Fruit fly (Drosophila melanogaster) S2 (cell line): ENCODE measurements around the gene Upf1.

Experiments
- CG8478 ChIP-seq: fragments of >200 bp; optimal IDR thresholded peaks from 2 replicates; lab custom pipeline; 2018
- CTCF ChIP-seq, 2 experiments: fragments of >200 bp; optimal IDR thresholded peaks; 2 replicates each; lab custom pipeline; 2018

Gene Upf1

DNA sequence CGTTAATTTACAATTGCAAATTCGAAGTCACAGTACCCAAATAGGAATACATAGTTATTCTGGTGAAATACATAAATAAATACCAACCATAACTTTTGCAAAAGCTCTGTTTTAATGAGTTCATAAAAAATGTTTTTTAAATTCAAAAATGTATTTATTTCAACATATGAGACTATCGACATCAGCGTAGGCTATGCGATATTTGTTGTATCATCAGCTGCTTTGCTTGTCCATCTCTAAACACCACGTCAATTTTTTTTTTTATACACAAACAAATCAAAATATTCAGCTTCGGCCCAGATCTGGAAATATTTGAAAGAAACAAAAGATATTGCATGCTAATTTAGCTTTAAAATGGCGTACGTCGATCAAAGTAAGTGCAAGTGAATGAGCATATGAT is 17.0 kb downstream of the Upf1 start, which contains the start of gene CG1840:
Gene CG1840, plus strand, starts transcription at position 211 of the 400 bp plus-strand sequence.
- no peak for TF ChIP-seq CTCF (optimal IDR thresholded peaks at IDR 0.05; lab: Kevin White, UChicago)
- no peak for TF ChIP-seq CG8478 (lab: Kevin White, UChicago)

dm6 chrX:11886976-11887375 is 18.2 kb downstream of the Upf1 start, which contains the start of the genes CG10353 and SelG:
CG10353 (minus strand) TSS chrX:11887162.
SelG (plus strand) TSS chrX:11887284.
- peak; percentile 19 for TF ChIP-seq CTCF (optimal IDR thresholded peaks at IDR 0.05; lab: Kevin White, UChicago)
- TF ChIP-seq CG8478 (lab: Kevin White, UChicago), result no peak

dm6 chrX:11885356-11885755 is 19.8 kb downstream of the Upf1 start:
- no peak for TF ChIP-seq CG8478 (lab: Kevin White, UChicago)
- no peak for TF ChIP-seq CTCF (optimal IDR thresholded peaks at IDR 0.05; lab: Kevin White, UChicago)

DNA sequence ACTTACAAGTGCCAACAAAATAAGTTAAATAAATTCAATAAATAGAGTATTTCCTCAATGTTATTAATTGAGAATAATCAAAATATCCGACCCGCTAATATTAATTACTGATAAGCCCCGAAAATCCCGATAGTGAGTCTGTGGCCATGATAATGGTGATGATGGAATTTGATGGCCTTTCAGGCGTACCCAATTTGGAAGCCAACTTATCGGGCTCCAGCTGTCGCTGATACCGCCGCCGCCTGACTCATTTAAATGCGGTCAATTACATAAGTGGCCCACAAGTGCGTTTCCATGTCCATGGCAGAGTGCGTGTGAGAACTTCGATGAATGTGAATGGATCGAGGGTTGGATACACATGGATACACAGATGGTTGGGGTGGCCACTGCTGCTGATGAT is 21.0 kb downstream of the Upf1 start:
- TF ChIP-seq CG8478 (lab: Kevin White, UChicago) (no peak), CTCF (optimal IDR thresholded peaks at IDR 0.05; lab: Kevin White, UChicago) (no peak)

DNA sequence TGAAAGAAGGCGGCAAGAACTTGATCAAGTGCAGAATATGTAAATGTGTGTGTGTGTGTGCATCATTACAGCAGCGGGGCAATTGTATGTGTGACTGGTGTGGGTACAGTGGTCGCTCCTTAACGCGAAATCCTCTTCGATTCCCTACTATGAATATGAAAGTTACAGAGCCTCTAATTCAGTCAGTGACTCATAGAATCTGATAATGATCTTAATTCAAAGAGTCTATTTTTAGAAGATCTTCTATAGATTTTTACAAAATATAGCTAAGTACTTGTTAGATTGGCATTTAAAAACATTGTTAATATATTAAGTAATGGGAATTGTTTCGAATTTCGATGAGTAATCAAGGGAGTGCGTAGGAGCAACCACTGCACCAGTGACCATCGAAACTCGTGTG is 22.7 kb downstream of the Upf1 start:
- TF ChIP-seq CTCF (optimal IDR thresholded peaks at IDR 0.05; lab: Kevin White, UChicago) (no peak), CG8478 (lab: Kevin White, UChicago) (no peak)

DNA sequence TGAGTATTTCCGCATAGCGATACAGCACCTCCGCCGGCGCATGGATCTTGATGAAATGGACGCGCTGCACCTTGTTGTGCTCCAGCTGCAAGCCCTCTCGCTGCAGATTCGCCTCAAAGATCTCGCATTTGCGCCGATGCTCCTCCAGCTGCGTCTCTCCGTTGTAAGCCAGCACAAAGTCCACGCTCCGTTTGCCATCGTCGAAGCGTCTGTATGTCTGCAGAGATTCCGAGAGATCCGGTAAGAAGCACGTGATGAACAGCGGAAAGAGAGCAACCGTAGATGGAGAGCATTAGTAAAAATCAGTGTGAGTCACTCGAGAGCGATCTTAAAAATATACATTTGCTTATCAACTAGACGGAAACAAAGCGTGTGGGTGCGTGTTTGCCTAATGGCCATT is 23.5 kb downstream of the Upf1 start:
- TF ChIP-seq CTCF (optimal IDR thresholded peaks at IDR 0.05; lab: Kevin White, UChicago) (no peak), CG8478 (lab: Kevin White, UChicago) (no peak)

- no peak for TF ChIP-seq CG8478 (lab: Kevin White, UChicago)
These were observed 28.0 kb downstream of the Upf1 start, which contains the start of gene CG10352 for dm6 chrX:11877165-11877564. CG10352 (minus strand) TSS chrX:11877168.

DNA sequence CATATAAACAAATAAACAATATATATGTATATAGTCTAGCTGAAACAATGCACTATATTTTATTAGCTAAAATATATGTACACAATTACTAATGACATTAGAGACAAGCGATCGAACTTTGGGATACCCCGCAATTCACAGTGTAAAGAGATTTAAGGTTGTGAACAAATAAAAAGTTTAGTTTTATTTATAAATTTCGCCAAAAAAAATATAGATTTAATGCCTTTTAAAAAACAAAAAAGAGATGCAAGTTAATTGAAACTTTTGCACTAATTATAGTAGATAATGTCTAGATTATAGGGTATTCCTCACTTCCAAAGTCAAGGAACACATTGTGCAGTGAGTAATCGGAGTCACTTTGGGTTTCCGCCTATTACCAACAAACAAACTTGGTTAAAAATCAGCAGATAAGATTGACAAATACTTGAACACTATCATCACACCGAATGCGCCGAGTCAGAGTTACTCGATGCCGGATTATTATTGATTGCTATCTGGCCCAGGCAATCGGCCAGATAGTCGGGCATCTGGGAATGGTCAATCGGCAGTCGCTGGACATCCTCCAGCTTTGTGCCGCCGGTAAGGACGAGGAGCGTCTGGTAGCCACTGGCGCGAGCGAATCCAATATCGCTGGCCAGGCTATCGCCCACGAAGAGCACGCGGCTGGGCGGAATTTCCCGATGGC is 29.9 kb downstream of the Upf1 start:
- TF ChIP-seq CG8478 (lab: Kevin White, UChicago) (no peak), CTCF (optimal IDR thresholded peaks at IDR 0.05; lab: Kevin White, UChicago) (no peak)

dm6 chrX:11873116-11873515 is 32.1 kb downstream of the Upf1 start, which contains the start of gene CG15739:
CG15739 (plus strand) TSS chrX:11873319.
- TF ChIP-seq CTCF (optimal IDR thresholded peaks at IDR 0.05; lab: Kevin White, UChicago) (no peak), CG8478 (lab: Kevin White, UChicago) (no peak)

dm6 chrX:11872517-11872916 is 32.7 kb downstream of the Upf1 start, which contains the start of gene BORCS5:
BORCS5 (minus strand) TSS chrX:11872779.
- TF ChIP-seq CTCF (optimal IDR thresholded peaks at IDR 0.05; lab: Kevin White, UChicago) (no peak), CG8478 (lab: Kevin White, UChicago) (no peak)

DNA sequence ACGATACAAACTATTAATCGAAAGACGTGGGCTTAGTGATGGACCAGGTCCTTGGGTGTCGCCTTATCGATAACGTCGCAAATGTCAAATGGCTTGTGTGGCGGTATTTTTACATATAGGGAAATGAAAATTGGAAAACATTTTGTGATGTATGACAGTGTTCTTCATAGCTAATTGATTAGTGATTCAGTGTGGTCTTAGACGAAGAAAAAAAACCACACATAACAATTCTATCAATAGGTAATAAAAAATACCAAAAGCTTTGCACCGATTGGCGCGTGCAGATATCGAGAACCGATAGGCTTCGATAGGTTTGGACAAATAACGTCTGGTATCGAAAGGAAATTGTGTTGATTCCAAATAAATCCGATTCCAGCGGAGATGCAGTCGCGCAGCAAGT is 36.3 kb downstream of the Upf1 start, which contains the start of the genes Nrd1 and CG1847:
Gene Nrd1, minus strand, starts transcription at position 28 of the 400 bp plus-strand sequence.
Gene CG1847, plus strand, starts transcription at position 305 of the 400 bp plus-strand sequence.
- TF ChIP-seq CG8478 (lab: Kevin White, UChicago) (no peak), CTCF (optimal IDR thresholded peaks at IDR 0.05; lab: Kevin White, UChicago) (no peak)

dm6 chrX:11858439-11858813 is 46.7 kb downstream of the Upf1 start:
- TF ChIP-seq CTCF (optimal IDR thresholded peaks at IDR 0.05; lab: Kevin White, UChicago) (no peak), CG8478 (lab: Kevin White, UChicago) (no peak)

dm6 chrX:11857522-11858438 is 47.4 kb downstream of the Upf1 start:
- TF ChIP-seq CG8478 (lab: Kevin White, UChicago), result no peak
- TF ChIP-seq CTCF (optimal IDR thresholded peaks at IDR 0.05; lab: Kevin White, UChicago), result no peak

DNA sequence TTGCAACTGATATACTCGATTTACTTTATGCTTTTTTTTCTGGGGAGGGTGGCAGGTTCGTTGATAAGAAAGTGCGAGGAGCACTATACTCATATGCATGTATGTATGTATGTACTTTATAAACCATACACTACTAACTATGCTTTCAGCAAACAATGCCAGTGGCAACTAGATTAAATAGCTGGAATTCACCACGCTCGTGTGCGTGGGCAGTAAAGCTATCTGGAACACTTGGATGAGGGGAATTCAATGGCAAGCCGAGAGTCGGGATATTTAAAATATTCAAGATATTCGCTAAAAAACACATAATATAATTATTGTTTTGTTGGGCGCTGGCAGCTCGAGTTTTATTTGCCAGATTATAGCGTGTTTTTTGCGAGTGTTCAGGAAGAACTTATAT is 48.3 kb downstream of the Upf1 start:
- TF ChIP-seq CG8478 (lab: Kevin White, UChicago), result no peak
- TF ChIP-seq CTCF (optimal IDR thresholded peaks at IDR 0.05; lab: Kevin White, UChicago), result no peak

DNA sequence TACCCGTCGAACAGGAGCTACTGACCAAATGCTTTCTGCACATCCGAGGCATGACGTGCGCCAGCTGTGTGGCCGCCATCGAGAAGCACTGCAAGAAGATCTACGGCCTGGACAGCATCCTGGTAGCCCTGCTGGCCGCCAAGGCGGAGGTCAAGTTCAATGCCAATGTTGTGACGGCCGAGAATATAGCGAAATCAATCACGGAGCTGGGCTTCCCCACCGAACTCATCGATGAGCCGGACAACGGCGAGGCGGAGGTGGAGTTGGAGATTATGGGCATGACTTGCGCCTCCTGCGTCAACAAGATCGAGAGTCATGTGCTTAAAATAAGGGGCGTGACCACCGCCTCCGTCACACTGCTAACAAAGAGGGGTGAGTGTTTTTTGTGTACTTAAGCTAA is 49.2 kb downstream of the Upf1 start:
- TF ChIP-seq CTCF (optimal IDR thresholded peaks at IDR 0.05; lab: Kevin White, UChicago) (no peak), CG8478 (lab: Kevin White, UChicago) (no peak)
